Worm (Caenorhabditis elegans): ENCODE results near the gene spp-9.

DNA sequence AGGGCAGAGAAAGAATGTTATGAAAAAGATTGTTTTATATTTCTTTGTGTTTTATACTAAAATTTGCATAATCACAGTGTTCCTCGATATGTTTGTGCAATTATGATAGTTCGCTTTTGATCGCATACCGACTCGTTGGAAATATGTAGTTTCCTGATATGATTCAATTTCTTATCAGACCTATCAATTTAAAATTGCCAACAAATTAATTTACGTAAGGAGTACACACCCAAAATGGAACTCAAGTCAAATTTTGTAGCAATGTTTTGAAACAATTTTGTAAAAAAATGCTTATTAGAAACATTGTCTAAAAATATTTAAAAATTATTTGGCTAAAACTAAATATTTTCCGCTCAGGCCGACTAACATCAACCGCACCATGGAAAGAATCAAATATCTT, 13.0 kb downstream of the spp-9 start:
- TF ChIP-seq snpc-4 (tag; optimal IDR thresholded peaks at IDR 0.05) (no peak), sptf-1 (tag; optimal IDR thresholded peaks at IDR 0.05) (no peak), unc-62 (GFP tag; optimal IDR thresholded peaks at IDR 0.05) (no peak), nhr-237 (tag; optimal IDR thresholded peaks at IDR 0.05) (no peak), lsy-2 (tag; optimal IDR thresholded peaks at IDR 0.05) (no peak), nhr-28 (tag; optimal IDR thresholded peaks at IDR 0.05) (no peak), sem-2 (GFP tag; optimal IDR thresholded peaks at IDR 0.05) (no peak), mep-1 (tag; optimal IDR thresholded peaks at IDR 0.05) (no peak), elt-1 (tag; optimal IDR thresholded peaks at IDR 0.05; ENCODE audit: borderline replicate concordance, insufficient read depth) (no peak), mab-5 (tag; optimal IDR thresholded peaks at IDR 0.05) (no peak), nhr-12 (tag; optimal IDR thresholded peaks at IDR 0.05) (no peak), M03D4.4 (tag; optimal IDR thresholded peaks at IDR 0.05) (no peak)
